Worm (Caenorhabditis elegans) whole organism, young adult: Measurements from ENCODE around the gene srx-24.

Experiments
- F23B12.7 ChIP-seq: sonication (generic microtip); optimal IDR thresholded peaks from 2 replicates; lab custom pipeline; 2017; ENCODE audit warnings: missing genetic modification characterization, mild to moderate bottlenecking, missing compliant biosample characterization, antibody characterized with exemption, moderate library complexity; ENCODE audit not compliant: insufficient read depth
- F55B11.4 ChIP-seq: sonication (generic microtip); optimal IDR thresholded peaks from 2 replicates; lab custom pipeline; 2016; ENCODE audit warnings: missing compliant biosample characterization, missing genetic modification characterization, borderline replicate concordance; ENCODE audit not compliant: insufficient read depth
- K11D2.4 ChIP-seq: fragments of 200-800 bp; sonication (Bioruptor generic); IDR thresholded peaks from 2 replicates; pipeline ENCODE4 v1.3.6; 2022; ENCODE audit warnings: missing genetic modification reagents, missing genetic modification characterization, missing compliant biosample characterization
- T07F8.4 ChIP-seq: sonication (generic microtip); optimal IDR thresholded peaks from 2 replicates; lab custom pipeline; 2016; ENCODE audit warnings: mild to moderate bottlenecking, missing genetic modification characterization, moderate library complexity, missing compliant biosample characterization
- Y67H2A.10 ChIP-seq: fragments of 200-800 bp; sonication (Bioruptor generic); conservative IDR thresholded peaks from 2 replicates; pipeline ENCODE4 v1.3.6; 2022; ENCODE audit warnings: missing genetic modification reagents, missing genetic modification characterization, missing compliant biosample characterization
- ZK185.1 ChIP-seq: sonication (generic microtip); optimal IDR thresholded peaks from 2 replicates; lab custom pipeline; 2016; ENCODE audit warnings: mild to moderate bottlenecking, missing genetic modification characterization, missing compliant biosample characterization; ENCODE audit not compliant: poor library complexity, severe bottlenecking
- aptf-2 ChIP-seq: fragments of 200-800 bp; sonication (Bioruptor generic); conservative IDR thresholded peaks from 2 replicates; pipeline ENCODE4 v1.3.6; 2022; ENCODE audit warnings: missing genetic modification reagents, missing genetic modification characterization, missing compliant biosample characterization
- attf-3 ChIP-seq: fragments of 200-800 bp; sonication (Bioruptor generic); conservative IDR thresholded peaks from 2 replicates; pipeline ENCODE4 v1.3.6; 2022; ENCODE audit warnings: missing genetic modification reagents, missing genetic modification characterization, missing compliant biosample characterization
- attf-6 ChIP-seq: fragments of 200-800 bp; sonication (Bioruptor generic); IDR thresholded peaks from 2 replicates; pipeline ENCODE4 v1.3.6; 2022; ENCODE audit warnings: missing genetic modification reagents, missing genetic modification characterization, missing compliant biosample characterization
- ceh-100 ChIP-seq: fragments of 200-800 bp; sonication (Bioruptor generic); IDR thresholded peaks from 2 replicates; pipeline ENCODE4 v1.3.6; 2022; ENCODE audit warnings: missing genetic modification reagents, missing genetic modification characterization, missing compliant biosample characterization
- ceh-79 ChIP-seq: sonication (generic microtip); optimal IDR thresholded peaks from 2 replicates; lab custom pipeline; 2017; ENCODE audit warnings: mild to moderate bottlenecking, missing genetic modification characterization, missing compliant biosample characterization
- chd-7 ChIP-seq: sonication (generic microtip); optimal IDR thresholded peaks from 2 replicates; lab custom pipeline; 2016; ENCODE audit warnings: mild to moderate bottlenecking, missing genetic modification characterization, moderate library complexity, missing compliant biosample characterization
- dox-1 ChIP-seq: fragments of 200-800 bp; sonication (Bioruptor generic); IDR thresholded peaks from 2 replicates; pipeline ENCODE4 v1.3.6; 2022; ENCODE audit warnings: missing genetic modification reagents, missing genetic modification characterization, missing compliant biosample characterization
- dpff-1 ChIP-seq: sonication (generic microtip); optimal IDR thresholded peaks from 2 replicates; lab custom pipeline; 2017; ENCODE audit warnings: mild to moderate bottlenecking, missing genetic modification characterization, missing compliant biosample characterization
- egrh-3 ChIP-seq: fragments of 200-800 bp; sonication (Bioruptor generic); IDR thresholded peaks from 2 replicates; pipeline ENCODE4 v1.3.6; 2022; ENCODE audit warnings: missing genetic modification reagents, missing genetic modification characterization, missing compliant biosample characterization
- ets-4 ChIP-seq: fragments of 200-800 bp; sonication (Bioruptor generic); optimal IDR thresholded peaks from 2 replicates; lab custom pipeline; 2018; ENCODE audit warnings: mild to moderate bottlenecking, missing genetic modification characterization, missing compliant biosample characterization
- gei-17 ChIP-seq: fragments of 200-800 bp; sonication (Bioruptor generic); optimal IDR thresholded peaks from 2 replicates; lab custom pipeline; 2018; ENCODE audit warnings: mild to moderate bottlenecking, missing genetic modification characterization, missing compliant biosample characterization
- lin-26 ChIP-seq: fragments of 200-800 bp; sonication (Bioruptor generic); IDR thresholded peaks from 2 replicates; pipeline ENCODE4 v1.3.6; 2022; ENCODE audit warnings: missing genetic modification reagents, missing genetic modification characterization, missing compliant biosample characterization
- lin-54 ChIP-seq: fragments of 200-800 bp; sonication (Bioruptor generic); optimal IDR thresholded peaks from 2 replicates; lab custom pipeline; 2018; ENCODE audit warnings: mild to moderate bottlenecking, missing genetic modification characterization, missing compliant biosample characterization
- lsl-1 ChIP-seq: fragments of 200-800 bp; sonication (Bioruptor generic); optimal IDR thresholded peaks from 2 replicates; lab custom pipeline; 2018; ENCODE audit warnings: mild to moderate bottlenecking, missing genetic modification characterization, moderate library complexity, missing compliant biosample characterization
- lsy-27 ChIP-seq: sonication (generic microtip); optimal IDR thresholded peaks from 2 replicates; lab custom pipeline; 2017; ENCODE audit warnings: missing genetic modification characterization, mild to moderate bottlenecking, missing compliant biosample characterization, antibody characterized with exemption, missing genotype, borderline replicate concordance; ENCODE audit not compliant: insufficient read depth
- mcd-1 ChIP-seq: fragments of 200-800 bp; sonication (Bioruptor generic); IDR thresholded peaks from 2 replicates; pipeline ENCODE4 v1.3.6; 2022; ENCODE audit warnings: missing genetic modification reagents, missing genetic modification characterization, missing compliant biosample characterization
- nhr-80 ChIP-seq: sonication (generic microtip); optimal IDR thresholded peaks from 2 replicates; lab custom pipeline; 2016; ENCODE audit warnings: missing genetic modification characterization, missing compliant biosample characterization
- nhr-90 ChIP-seq: sonication (generic microtip); optimal IDR thresholded peaks from 2 replicates; lab custom pipeline; 2016; ENCODE audit warnings: missing genotype, mild to moderate bottlenecking, missing genetic modification characterization, missing compliant biosample characterization
- pha-4 ChIP-seq: fragments of 150-350 bp; sonication (generic microtip); optimal IDR thresholded peaks from 2 replicates; lab custom pipeline; 2014; ENCODE audit warnings: missing biosample characterization, missing genetic modification reagents, missing genetic modification characterization
- rcor-1 ChIP-seq: fragments of 200-800 bp; sonication (Bioruptor generic); IDR thresholded peaks from 2 replicates; pipeline ENCODE4 v1.3.6; 2022; ENCODE audit warnings: missing genetic modification reagents, missing genetic modification characterization, missing compliant biosample characterization
- repo-1 ChIP-seq: sonication (generic microtip); optimal IDR thresholded peaks from 2 replicates; lab custom pipeline; 2017; ENCODE audit warnings: mild to moderate bottlenecking, missing genetic modification characterization, missing compliant biosample characterization
- sea-2 ChIP-seq: fragments of 200-800 bp; sonication (Bioruptor generic); IDR thresholded peaks from 2 replicates; pipeline ENCODE4 v1.3.6; 2022; ENCODE audit warnings: missing genetic modification characterization, missing compliant biosample characterization
- snpc-1.1 ChIP-seq: sonication (generic microtip); optimal IDR thresholded peaks from 2 replicates; lab custom pipeline; 2017; ENCODE audit warnings: missing genetic modification characterization, mild to moderate bottlenecking, missing compliant biosample characterization, antibody characterized with exemption, moderate library complexity, missing genotype, missing genetic modification reagents; ENCODE audit not compliant: insufficient read depth
- snpc-3.4 ChIP-seq: sonication (generic microtip); optimal IDR thresholded peaks from 2 replicates; lab custom pipeline; 2017; ENCODE audit warnings: missing genetic modification characterization, mild to moderate bottlenecking, missing compliant biosample characterization, antibody characterized with exemption, moderate library complexity, missing genotype, missing genetic modification reagents
- snpc-4 ChIP-seq, 5 experiments: fragments of 150-350 bp in 1 of 5; sonication (generic microtip) in 4 of 5; optimal IDR thresholded peaks; 2 replicates each; lab custom pipeline; 2014 to 2018; ENCODE audit warnings: missing genetic modification characterization in 5 of 5, missing biosample characterization in 3 of 5, antibody characterized with exemption in 2 of 5, mild to moderate bottlenecking in 2 of 5, missing compliant biosample characterization in 2 of 5, missing genotype in 2 of 5, moderate library complexity in 2 of 5, missing genetic modification reagents in 1 of 5
- sptf-2 ChIP-seq: fragments of 200-800 bp; sonication (Bioruptor generic); optimal IDR thresholded peaks from 2 replicates; lab custom pipeline; 2018; ENCODE audit warnings: mild to moderate bottlenecking, missing genetic modification characterization, missing compliant biosample characterization
- ztf-28 ChIP-seq: fragments of 200-800 bp; sonication (Bioruptor generic); IDR thresholded peaks from 2 replicates; pipeline ENCODE4 v1.3.6; 2022; ENCODE audit warnings: missing genetic modification reagents, missing genetic modification characterization, missing compliant biosample characterization

srx-24 gene

ce11 chrV:2740228-2740627, 9.7 kb downstream of the srx-24 start, which contains the start of gene srg-61:
srg-61 (minus strand) TSS chrV:2740328.
- no peak for TF ChIP-seq ets-4 (GFP tag; lab: Kevin White, UChicago)
- TF ChIP-seq F55B11.4 (tag; lab: Kevin White, UChicago), result no peak
- no peak for TF ChIP-seq pha-4
- TF ChIP-seq gei-17 (GFP tag; lab: Kevin White, UChicago), result no peak
- no peak for TF ChIP-seq ceh-79 (tag; lab: Kevin White, UChicago)

- TF ChIP-seq snpc-4 (GFP tag; optimal IDR thresholded peaks at IDR 0.05; lab: Kevin White, UChicago) (peak; percentile 80), snpc-4 (tag; optimal IDR thresholded peaks at IDR 0.05; lab: Kevin White, UChicago) (peak in 3 of 4 experiments; percentile 83 to 93 (median 92)), lsy-27 (tag; lab: Kevin White, UChicago) (no peak), egrh-3 (GFP tag; lab: Robert Waterston, UW) (peak; percentile 37; the same call in 1 of the 2 replicates), T07F8.4 (tag; lab: Kevin White, UChicago) (no peak), snpc-3.4 (tag; lab: Kevin White, UChicago) (peak; percentile 24), attf-3 (GFP tag; lab: Robert Waterston, UW) (no peak), lin-26 (GFP tag; lab: Robert Waterston, UW) (peak; percentile 56; the same call in 1 of the 2 replicates), lsl-1 (GFP tag; lab: Kevin White, UChicago) (peak; percentile 6), snpc-1.1 (tag; lab: Kevin White, UChicago) (peak; percentile 82)
Observed at ce11 chrV:2739607-2740006, 10.3 kb downstream of the srx-24 start.

ce11 chrV:2738174-2738573, 11.7 kb downstream of the srx-24 start, which contains the start of gene srg-56:
srg-56 (minus strand) TSS chrV:2738274.
- TF ChIP-seq sptf-2 (GFP tag; lab: Kevin White, UChicago) (no peak), K11D2.4 (no peak), lin-54 (GFP tag; lab: Kevin White, UChicago) (no peak), pha-4 (no peak), Y67H2A.10 (GFP tag; lab: Robert Waterston, UW) (no peak), sea-2 (GFP tag; lab: Robert Waterston, UW) (no peak), ceh-100 (GFP tag; lab: Robert Waterston, UW) (no peak), nhr-90 (tag; lab: Kevin White, UChicago) (no peak), ZK185.1 (no peak), attf-6 (GFP tag; lab: Robert Waterston, UW) (no peak)
- TF ChIP-seq, all 124 proteins: peak for 0

- TF ChIP-seq ZK185.1 (no peak), F23B12.7 (tag; lab: Kevin White, UChicago) (no peak), repo-1 (tag; lab: Kevin White, UChicago) (no peak), mcd-1 (GFP tag; lab: Robert Waterston, UW) (no peak), chd-7 (no peak), dox-1 (GFP tag; lab: Robert Waterston, UW) (no peak), dpff-1 (tag; lab: Kevin White, UChicago) (no peak), pha-4 (no peak), aptf-2 (GFP tag; lab: Robert Waterston, UW) (no peak), nhr-80 (no peak), snpc-1.1 (tag; lab: Kevin White, UChicago) (no peak), sea-2 (GFP tag; lab: Robert Waterston, UW) (no peak), ztf-28 (no peak), T07F8.4 (tag; lab: Kevin White, UChicago) (no peak), rcor-1 (GFP tag; lab: Robert Waterston, UW) (no peak)
Observed at ce11 chrV:2734360-2734759, 15.5 kb downstream of the srx-24 start, which contains the start of gene srg-57. srg-57 (minus strand) TSS chrV:2734460.
